Fruit fly (Drosophila melanogaster): ENCODE measurements around the gene CG12811.

DNA sequence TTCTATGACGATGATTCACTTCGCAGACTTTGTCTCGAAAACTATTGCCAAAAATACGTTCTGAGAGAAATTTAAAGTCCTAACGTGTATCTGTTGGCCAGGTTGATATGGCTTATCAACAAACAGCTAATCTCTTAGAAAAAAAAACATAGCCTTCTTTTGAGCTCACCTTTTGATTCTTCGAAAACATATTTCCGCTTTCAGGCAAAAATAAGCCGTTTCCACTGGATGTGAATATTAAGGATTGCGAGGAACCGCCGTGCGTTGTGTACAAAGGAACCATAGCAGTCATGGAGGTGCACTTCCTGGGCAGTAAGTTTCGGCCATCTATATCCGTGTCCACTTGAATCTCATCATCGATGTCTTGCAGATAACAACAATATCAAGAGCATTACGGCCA is 5.0 kb upstream of the CG12811 start:
- TF ChIP-seq CTCF (optimal IDR thresholded peaks at IDR 0.05) (no peak), CG8478 (optimal IDR thresholded peaks at IDR 0.05) (no peak)
